Fruit fly (Drosophila melanogaster): ENCODE measurements around the gene CG18764.

The CG18764 gene

DNA sequence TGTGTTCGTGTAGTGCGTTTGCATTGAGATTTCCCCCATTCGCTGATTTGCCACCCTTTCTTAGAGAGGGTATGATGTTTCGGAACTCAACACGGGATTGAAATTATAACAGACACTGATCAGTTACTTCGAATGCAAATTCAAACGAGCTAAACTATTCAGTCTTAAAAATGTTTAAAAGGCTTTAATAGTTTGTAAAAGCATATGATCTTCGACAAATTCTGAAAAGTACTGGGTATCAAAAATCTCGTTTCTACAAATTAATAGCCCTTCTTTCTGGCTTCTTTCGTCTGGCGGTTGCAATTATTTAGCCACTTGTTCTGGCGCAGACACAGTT, 44.5 kb upstream of the CG18764 start (continued):
- TF ChIP-seq CG7372 (GFP tag; IDR thresholded peaks at IDR 0.05), result 0 out of 2 replicates have a peak, but pooled peaks have one; percentile 36
- TF ChIP-seq Dek (tag; optimal IDR thresholded peaks at IDR 0.05), result peak; percentile 47
- no peak for TF ChIP-seq CG7928 (GFP tag; optimal IDR thresholded peaks at IDR 0.05)
- TF ChIP-seq ab (GFP tag; optimal IDR thresholded peaks at IDR 0.05), result no peak
- TF ChIP-seq ems (GFP tag; optimal IDR thresholded peaks at IDR 0.05), result peak; percentile 56
- peak; percentile 41 for TF ChIP-seq CG4820 (GFP tag; optimal IDR thresholded peaks at IDR 0.05)
- TF ChIP-seq CG1233 (GFP tag; optimal IDR thresholded peaks at IDR 0.05), result peak; percentile 67
- TF ChIP-seq PHDP (tag; optimal IDR thresholded peaks at IDR 0.05), result peak; percentile 67
- no peak for TF ChIP-seq Usf (GFP tag; optimal IDR thresholded peaks at IDR 0.05)
- peak; percentile 78 for TF ChIP-seq CG6689 (GFP tag; IDR thresholded peaks at IDR 0.05)
- TF ChIP-seq Bdp1 (GFP tag; optimal IDR thresholded peaks at IDR 0.05), result peak; percentile 28
- peak; percentile 23 for TF ChIP-seq Myb (GFP tag; optimal IDR thresholded peaks at IDR 0.05)
- peak; percentile 52 for TF ChIP-seq CG5245 (GFP tag; optimal IDR thresholded peaks at IDR 0.05)
- TF ChIP-seq Xrp1 (GFP tag; IDR thresholded peaks at IDR 0.05), result peak; percentile 73
- peak; percentile 52 for TF ChIP-seq danr (GFP tag; IDR thresholded peaks at IDR 0.05)

DNA sequence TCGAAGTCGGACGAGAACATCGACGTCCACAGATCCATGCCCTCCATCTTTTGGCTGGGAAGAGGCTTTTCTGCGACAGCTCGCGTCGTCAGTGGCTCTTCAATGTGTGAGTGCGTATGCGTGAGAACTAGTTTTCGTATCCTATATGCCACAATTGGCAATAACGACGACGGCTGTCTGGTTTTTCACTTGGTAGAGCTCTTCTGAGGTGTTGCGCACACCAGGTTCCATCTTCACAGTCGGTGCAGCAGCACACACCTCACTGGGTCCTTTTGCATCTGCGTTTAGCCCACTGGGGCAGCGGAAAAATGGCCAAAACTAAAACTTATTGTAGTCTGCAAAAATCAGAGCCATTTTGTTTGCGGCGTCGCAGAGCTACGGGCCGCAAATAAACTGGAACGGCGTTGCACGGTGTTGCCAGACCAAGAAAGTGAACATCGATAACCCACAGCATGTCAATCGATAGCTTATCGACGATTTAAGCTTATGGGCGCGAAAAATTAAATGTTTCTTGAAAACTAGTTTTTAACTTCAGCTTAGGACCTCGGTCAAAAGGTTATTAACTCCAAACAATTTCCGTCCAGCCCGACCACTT, 36.8 kb upstream of the CG18764 start, which contains the start of gene CG6791:
Gene CG6791 (minus strand): TSS at position 383 of the 595 bp plus-strand sequence.
- TF ChIP-seq CG16813 (GFP tag; IDR thresholded peaks at IDR 0.05; ENCODE audit: partially characterized antibody) (peak; percentile 84), Blimp-1 (GFP tag; optimal IDR thresholded peaks at IDR 0.05) (no peak), ato (GFP tag; IDR thresholded peaks at IDR 0.05; ENCODE audit: partially characterized antibody) (peak; percentile 85), Mrtf (GFP tag; IDR thresholded peaks at IDR 0.05) (no peak), Side (GFP tag; optimal IDR thresholded peaks at IDR 0.05) (no peak), rib (GFP tag; IDR thresholded peaks at IDR 0.05) (no peak), CG17328 (GFP tag; IDR thresholded peaks at IDR 0.05) (no peak), CG4617 (GFP tag; optimal IDR thresholded peaks at IDR 0.05; ENCODE audit: borderline replicate concordance) (peak; percentile 72), inv (GFP tag; IDR thresholded peaks at IDR 0.05; ENCODE audit: partially characterized antibody) (peak; percentile 69), CG2116 (GFP tag; optimal IDR thresholded peaks at IDR 0.05) (peak; percentile 65), mld (GFP tag; IDR thresholded peaks at IDR 0.05; ENCODE audit: partially characterized antibody) (peak; percentile 71; the same call in 2 of the 3 replicates), CG6791 (GFP tag; IDR thresholded peaks at IDR 0.05; ENCODE audit: partially characterized antibody) (peak; percentile 96), CG34422 (GFP tag; IDR thresholded peaks at IDR 0.05) (no peak; the same call in 2 of the 3 replicates), Ada2b (GFP tag; IDR thresholded peaks at IDR 0.05) (no peak), Doc3 (GFP tag; IDR thresholded peaks at IDR 0.05; ENCODE audit: partially characterized antibody) (peak; percentile 74), ranshi (GFP tag; IDR thresholded peaks at IDR 0.05) (no peak), CG13287 (GFP tag; IDR thresholded peaks at IDR 0.05; ENCODE audit: partially characterized antibody) (peak; percentile 96), CHES-1-like (GFP tag; optimal IDR thresholded peaks at IDR 0.05) (peak; percentile 4), kni (GFP tag; optimal IDR thresholded peaks at IDR 0.05) (no peak), MESR4 (GFP tag; optimal IDR thresholded peaks at IDR 0.05) (peak; percentile 82), Scr (GFP tag; IDR thresholded peaks at IDR 0.05; ENCODE audit: partially characterized antibody) (peak; percentile 84), CG15696 (tag; optimal IDR thresholded peaks at IDR 0.05) (no peak), CG11093 (GFP tag; IDR thresholded peaks at IDR 0.05) (no peak), bbx (GFP tag; IDR thresholded peaks at IDR 0.05; ENCODE audit: partially characterized antibody) (peak; percentile 93), oc (tag; optimal IDR thresholded peaks at IDR 0.05) (peak; percentile 91), Hr78 (GFP tag; optimal IDR thresholded peaks at IDR 0.05) (no peak), MBD-R2 (GFP tag; IDR thresholded peaks at IDR 0.05) (peak; percentile 65), Ssrp (tag; optimal IDR thresholded peaks at IDR 0.05) (no peak), CG12659 (GFP tag; optimal IDR thresholded peaks at IDR 0.05) (peak; percentile 43), CG6683 (GFP tag; optimal IDR thresholded peaks at IDR 0.05) (peak; percentile 18), Opbp (GFP tag; IDR thresholded peaks at IDR 0.05; ENCODE audit: partially characterized antibody) (peak; percentile 86; the same call in 2 of the 3 replicates), YL-1 (GFP tag; optimal IDR thresholded peaks at IDR 0.05) (peak; percentile 92), slou (GFP tag; optimal IDR thresholded peaks at IDR 0.05) (no peak), CG11456 (GFP tag; IDR thresholded peaks at IDR 0.05) (no peak)
